Worm (Caenorhabditis elegans): Measurements from ENCODE around the gene ZK994.6.

The ZK994.6 gene

DNA sequence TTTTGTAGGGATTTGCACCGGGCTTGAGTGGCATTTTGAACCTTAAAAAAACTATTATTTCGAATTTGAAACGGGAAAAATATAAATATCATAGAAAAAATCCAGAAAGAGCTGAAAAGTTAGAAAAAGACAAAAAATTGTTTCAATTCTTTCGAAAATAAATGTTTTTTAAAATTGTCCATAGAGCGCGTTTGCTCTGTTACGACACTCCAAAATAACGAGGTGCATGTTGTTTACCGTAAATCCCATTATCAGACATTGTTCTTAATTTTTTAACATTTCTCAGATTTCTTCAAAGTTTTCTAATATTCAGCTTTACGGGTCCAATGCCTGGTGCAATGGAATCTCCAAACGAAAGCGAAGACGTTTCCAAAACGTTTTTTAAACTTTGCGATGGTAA, 45.1 kb downstream of the ZK994.6 start, which contains the start of the genes dnj-22 and natc-1 (continued):
- TF ChIP-seq ZK546.5 (tag; optimal IDR thresholded peaks at IDR 0.05) (no peak), aly-2 (tag; optimal IDR thresholded peaks at IDR 0.05) (no peak), R02D3.7 (tag; optimal IDR thresholded peaks at IDR 0.05) (peak; percentile 76), nhr-237 (tag; optimal IDR thresholded peaks at IDR 0.05) (no peak), unc-39 (tag; optimal IDR thresholded peaks at IDR 0.05) (no peak), ztf-1 (GFP tag; conservative IDR thresholded peaks at IDR 0.05) (no peak), nhr-25 (tag; optimal IDR thresholded peaks at IDR 0.05) (peak; percentile 76), fos-1 (tag; optimal IDR thresholded peaks at IDR 0.05) (peak; percentile 47), elt-1 (tag; optimal IDR thresholded peaks at IDR 0.05) (no peak), alr-1 (tag; optimal IDR thresholded peaks at IDR 0.05) (no peak), ceh-16 (tag; optimal IDR thresholded peaks at IDR 0.05) (no peak), mdl-1 (tag; optimal IDR thresholded peaks at IDR 0.05) (peak in 1 of 2 experiments; percentile 34)

DNA sequence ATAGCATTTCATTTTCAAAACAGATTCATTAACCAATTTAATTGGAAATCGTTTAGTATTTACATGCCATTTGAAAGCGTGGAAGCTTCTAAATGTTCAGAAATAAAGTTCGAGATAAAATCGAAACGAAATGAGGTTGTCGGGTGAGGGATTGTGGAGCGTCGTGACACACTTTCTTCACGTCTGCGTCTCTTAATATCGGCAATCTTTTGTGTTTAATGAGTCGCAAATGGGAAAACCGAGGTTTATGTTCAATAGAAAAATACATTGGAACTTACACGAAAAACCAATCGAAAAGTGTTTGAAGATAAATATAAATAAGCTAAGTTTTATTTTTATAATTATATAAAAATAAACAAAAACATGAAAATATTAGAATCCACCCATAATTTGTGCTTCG, 46.4 kb downstream of the ZK994.6 start:
- TF ChIP-seq unc-39 (tag; optimal IDR thresholded peaks at IDR 0.05) (no peak), ztf-4 (tag; optimal IDR thresholded peaks at IDR 0.05) (no peak), ceh-82 (tag; optimal IDR thresholded peaks at IDR 0.05) (no peak), nhr-129 (tag; optimal IDR thresholded peaks at IDR 0.05) (peak; percentile 7), sem-4 (tag; optimal IDR thresholded peaks at IDR 0.05) (peak; percentile 30), Y55F3AM.14 (GFP tag; optimal IDR thresholded peaks at IDR 0.05) (no peak), ZK546.5 (tag; optimal IDR thresholded peaks at IDR 0.05) (no peak), ztf-1 (GFP tag; conservative IDR thresholded peaks at IDR 0.05) (no peak), ama-1 (optimal IDR thresholded peaks at IDR 0.05) (no peak), mdl-1 (tag; optimal IDR thresholded peaks at IDR 0.05) (no peak), sma-3 (GFP tag; optimal IDR thresholded peaks at IDR 0.05) (no peak), unc-55 (GFP tag; optimal IDR thresholded peaks at IDR 0.05) (peak; percentile 46), nhr-11 (tag; optimal IDR thresholded peaks at IDR 0.05) (no peak), alr-1 (tag; optimal IDR thresholded peaks at IDR 0.05) (no peak), blmp-1 (tag; optimal IDR thresholded peaks at IDR 0.05; ENCODE audit: insufficient read depth) (no peak), snpc-4 (tag; optimal IDR thresholded peaks at IDR 0.05) (no peak), lsy-2 (tag; optimal IDR thresholded peaks at IDR 0.05) (peak in 1 of 2 experiments; percentile 27), nhr-10 (tag; optimal IDR thresholded peaks at IDR 0.05) (no peak), ztf-11 (tag; optimal IDR thresholded peaks at IDR 0.05) (no peak), lin-13 (GFP tag; optimal IDR thresholded peaks at IDR 0.05) (peak; percentile 30), C34F6.9 (tag; optimal IDR thresholded peaks at IDR 0.05) (peak; percentile 42)

DNA sequence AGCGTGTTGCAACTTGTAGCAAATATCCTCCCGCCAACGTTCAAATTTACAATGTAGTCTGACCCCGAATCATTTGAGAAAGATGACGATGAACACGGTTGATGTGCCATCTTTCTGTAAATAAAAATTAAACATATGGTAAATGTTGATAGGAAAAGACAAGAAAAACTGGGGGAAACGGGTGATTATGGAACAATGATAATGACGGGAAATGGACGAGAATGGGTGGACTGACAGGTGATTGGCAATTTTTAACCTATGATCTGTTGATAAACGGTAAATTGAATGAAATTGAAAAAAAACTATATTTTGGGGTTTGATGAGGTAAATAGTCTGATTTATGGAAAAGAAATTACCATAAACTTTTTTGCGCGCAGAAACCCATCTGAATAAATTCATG, 46.9 kb downstream of the ZK994.6 start, which contains the start of gene T23B12.6:
Gene T23B12.6, minus strand, starts transcription at position 114 of the 400 bp plus-strand sequence.
- TF ChIP-seq unc-62 (GFP tag; optimal IDR thresholded peaks at IDR 0.05), result no peak
- no peak for TF ChIP-seq R02D3.7 (tag; optimal IDR thresholded peaks at IDR 0.05)
- no peak for TF ChIP-seq dmd-4 (tag; optimal IDR thresholded peaks at IDR 0.05)
- no peak for TF ChIP-seq mab-5 (tag; optimal IDR thresholded peaks at IDR 0.05)
- no peak for TF ChIP-seq nhr-10 (tag; optimal IDR thresholded peaks at IDR 0.05)

DNA sequence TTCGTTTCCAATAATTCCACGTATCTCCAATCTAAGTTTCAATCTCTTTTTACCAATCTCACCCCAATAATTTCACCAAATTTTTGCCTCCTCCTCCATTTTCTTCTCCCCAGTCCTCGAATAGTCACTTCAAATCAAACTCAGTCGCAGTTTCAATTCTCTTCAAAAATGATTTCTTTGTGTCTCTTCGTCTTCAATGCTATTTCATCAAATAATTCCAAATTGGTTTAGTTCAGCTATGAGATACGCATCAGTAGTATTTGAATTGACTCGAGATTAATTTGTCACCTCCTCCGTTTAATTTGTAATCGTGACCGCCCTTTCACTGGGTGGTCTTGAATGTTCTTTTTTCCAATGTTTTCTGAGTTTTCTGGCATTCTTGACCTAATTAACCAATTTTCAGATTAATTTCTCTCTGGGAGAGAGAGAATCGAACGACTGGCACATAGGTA, 52.2 kb downstream of the ZK994.6 start, which contains the start of gene T23B12.11:
Gene T23B12.11, plus strand, starts transcription at position 402 of the 452 bp plus-strand sequence.
- no peak for TF ChIP-seq fos-1 (tag; optimal IDR thresholded peaks at IDR 0.05)
- no peak for TF ChIP-seq nhr-25 (tag; optimal IDR thresholded peaks at IDR 0.05)
- no peak for TF ChIP-seq aly-2 (tag; optimal IDR thresholded peaks at IDR 0.05)
- TF ChIP-seq sma-3 (GFP tag; optimal IDR thresholded peaks at IDR 0.05), result no peak
- no peak for TF ChIP-seq zag-1 (tag; optimal IDR thresholded peaks at IDR 0.05)
- TF ChIP-seq nhr-21 (tag; optimal IDR thresholded peaks at IDR 0.05), result no peak
- no peak for TF ChIP-seq snpc-4 (tag; optimal IDR thresholded peaks at IDR 0.05)
- no peak for TF ChIP-seq dmd-4 (tag; optimal IDR thresholded peaks at IDR 0.05)
- no peak for TF ChIP-seq nhr-129 (tag; optimal IDR thresholded peaks at IDR 0.05)
- no peak for TF ChIP-seq blmp-1 (tag; optimal IDR thresholded peaks at IDR 0.05; ENCODE audit: insufficient read depth)
- no peak for TF ChIP-seq unc-39 (tag; optimal IDR thresholded peaks at IDR 0.05)
- no peak for TF ChIP-seq elt-1 (tag; optimal IDR thresholded peaks at IDR 0.05)
- no peak for TF ChIP-seq ztf-4 (tag; optimal IDR thresholded peaks at IDR 0.05)
- no peak for TF ChIP-seq lsy-2 (tag; optimal IDR thresholded peaks at IDR 0.05)
- TF ChIP-seq peb-1 (tag; optimal IDR thresholded peaks at IDR 0.05), result no peak
- TF ChIP-seq ceh-16 (tag; optimal IDR thresholded peaks at IDR 0.05), result no peak
- no peak for TF ChIP-seq nhr-11 (tag; optimal IDR thresholded peaks at IDR 0.05)
- no peak for TF ChIP-seq R02D3.7 (tag; optimal IDR thresholded peaks at IDR 0.05)
- no peak for TF ChIP-seq nhr-10 (tag; optimal IDR thresholded peaks at IDR 0.05)
- TF ChIP-seq mab-5 (tag; optimal IDR thresholded peaks at IDR 0.05), result no peak

All from whole organism, L2 larva.